Worm (Caenorhabditis elegans): ENCODE data around the gene D1022.9.
A peak's percentile ranks its signal among the peaks of the same experiment; 100 is the strongest.

D1022.9 gene

ce11 chrII:7529078-7529683 lies 39.7 kb upstream of the D1022.9 start, which contains the start of gene ZK1290.5 (continued):
- peak; percentile 39 for TF ChIP-seq nhr-11 (tag; optimal IDR thresholded peaks at IDR 0.05)
- TF ChIP-seq C16A3.4 (tag; optimal IDR thresholded peaks at IDR 0.05), result peak; percentile 61
- TF ChIP-seq tlp-1 (tag; optimal IDR thresholded peaks at IDR 0.05), result no peak
- TF ChIP-seq lin-14 (GFP tag; optimal IDR thresholded peaks at IDR 0.05), result peak; percentile 97
- peak in 4 of 6 experiments; percentile 9 to 89 (median 72) for TF ChIP-seq elt-3 (tag; optimal IDR thresholded peaks at IDR 0.05)
- TF ChIP-seq ces-1 (GFP tag; optimal IDR thresholded peaks at IDR 0.05), result no peak
- no peak for TF ChIP-seq pqm-1 (tag; optimal IDR thresholded peaks at IDR 0.05)
- TF ChIP-seq sox-4 (tag; optimal IDR thresholded peaks at IDR 0.05), result no peak
- no peak for TF ChIP-seq egl-27 (tag; optimal IDR thresholded peaks at IDR 0.05)
- TF ChIP-seq ztf-4 (tag; optimal IDR thresholded peaks at IDR 0.05), result peak; percentile 77
- TF ChIP-seq efl-1 (optimal IDR thresholded peaks at IDR 0.05), result peak; percentile 71 to 76
- TF ChIP-seq efl-1 (GFP tag; optimal IDR thresholded peaks at IDR 0.05 in 1 of 2), result peak; percentile 46 to 94
- no peak for TF ChIP-seq nhr-28 (tag; optimal IDR thresholded peaks at IDR 0.05)
- peak; percentile 80 for TF ChIP-seq irx-1 (tag; optimal IDR thresholded peaks at IDR 0.05)
- TF ChIP-seq C04F5.9 (tag; optimal IDR thresholded peaks at IDR 0.05), result no peak
- TF ChIP-seq hpl-2 (GFP tag; optimal IDR thresholded peaks at IDR 0.05), result peak; percentile 81
- TF ChIP-seq pax-3 (tag; optimal IDR thresholded peaks at IDR 0.05), result peak; percentile 58
- no peak for TF ChIP-seq efl-3 (GFP tag; optimal IDR thresholded peaks at IDR 0.05)
- TF ChIP-seq nhr-71 (tag; optimal IDR thresholded peaks at IDR 0.05), result peak; percentile 98
- TF ChIP-seq fkh-4 (tag; optimal IDR thresholded peaks at IDR 0.05; ENCODE audit: borderline replicate concordance), result no peak
- TF ChIP-seq mep-1 (tag; optimal IDR thresholded peaks at IDR 0.05), result peak; percentile 87
- TF ChIP-seq unc-30 (tag; optimal IDR thresholded peaks at IDR 0.05), result no peak
- peak; percentile 89 for TF ChIP-seq nhr-90 (tag; optimal IDR thresholded peaks at IDR 0.05; ENCODE audit: poor library complexity)
- TF ChIP-seq lin-35 (GFP tag; optimal IDR thresholded peaks at IDR 0.05), result peak; percentile 62 to 79
- TF ChIP-seq dsc-1 (tag; optimal IDR thresholded peaks at IDR 0.05), result peak; percentile 75
- no peak for TF ChIP-seq sptf-1 (tag; optimal IDR thresholded peaks at IDR 0.05)
- peak in 1 of 2 experiments; percentile 95 for TF ChIP-seq mdl-1 (tag; optimal IDR thresholded peaks at IDR 0.05)
- peak; percentile 77 for TF ChIP-seq grh-1 (GFP tag; IDR thresholded peaks at IDR 0.05)
- peak; percentile 98 for TF ChIP-seq nhr-85 (tag)
- peak in 2 of 3 experiments; percentile 25 to 63 for TF ChIP-seq ceh-82 (tag; optimal IDR thresholded peaks at IDR 0.05)
- peak; percentile 86 for TF ChIP-seq nhr-47 (tag; optimal IDR thresholded peaks at IDR 0.05)
- no peak for TF ChIP-seq lin-15B (tag; optimal IDR thresholded peaks at IDR 0.05)
- no peak for TF ChIP-seq ets-5 (GFP tag; IDR thresholded peaks at IDR 0.05)
- peak; percentile 9 for TF ChIP-seq fkh-10 (GFP tag; optimal IDR thresholded peaks at IDR 0.05)
- peak; percentile 60 to 66 (median 62) for TF ChIP-seq dpl-1 (GFP tag; optimal IDR thresholded peaks at IDR 0.05)
- TF ChIP-seq unc-130 (tag; optimal IDR thresholded peaks at IDR 0.05), result peak; percentile 82
- TF ChIP-seq ceh-88 (GFP tag; IDR thresholded peaks at IDR 0.05), result peak; percentile 53
- TF ChIP-seq snu-23 (GFP tag; optimal IDR thresholded peaks at IDR 0.05), result peak; percentile 92
- no peak for TF ChIP-seq ama-1 (optimal IDR thresholded peaks at IDR 0.05)
- peak; percentile 76 for TF ChIP-seq xbp-1 (tag; optimal IDR thresholded peaks at IDR 0.05)
- no peak for TF ChIP-seq unc-62 (GFP tag; optimal IDR thresholded peaks at IDR 0.05)
- TF ChIP-seq nhr-12 (tag; optimal IDR thresholded peaks at IDR 0.05), result no peak
- TF ChIP-seq ceh-8 (GFP tag; optimal IDR thresholded peaks at IDR 0.05), result peak; percentile 7
- no peak for TF ChIP-seq pag-3 (tag; optimal IDR thresholded peaks at IDR 0.05; ENCODE audit: borderline replicate concordance, insufficient read depth)
- peak; percentile 62 for TF ChIP-seq jun-1 (tag; optimal IDR thresholded peaks at IDR 0.05)
- TF ChIP-seq swsn-7 (tag; optimal IDR thresholded peaks at IDR 0.05), result peak; percentile 85
- TF ChIP-seq elt-2 (tag; optimal IDR thresholded peaks at IDR 0.05), result peak; percentile 89
- TF ChIP-seq lir-3 (tag; optimal IDR thresholded peaks at IDR 0.05; ENCODE audit: poor library complexity), result peak; percentile 60
- no peak for TF ChIP-seq Y116A8C.19 (tag; optimal IDR thresholded peaks at IDR 0.05; ENCODE audit: borderline replicate concordance)
- TF ChIP-seq nhr-237 (tag; optimal IDR thresholded peaks at IDR 0.05), result peak; percentile 30
- no peak for TF ChIP-seq C34B4.2 (tag; optimal IDR thresholded peaks at IDR 0.05)
- no peak for TF ChIP-seq ceh-90 (tag; optimal IDR thresholded peaks at IDR 0.05)

All from whole organism, L1 larva.